Fruit fly (Drosophila melanogaster) whole organism, embryonic: ENCODE results near the gene Swip-1.

ENCODE experiments used
- ATbp ChIP-seq: fragments of 200-800 bp; sonication (Bioruptor generic); optimal IDR thresholded peaks from 2 replicates; lab custom pipeline; 2017; ENCODE audit warnings: missing biosample characterization, mild to moderate bottlenecking, missing genetic modification characterization, missing genetic modification reagents
- BEAF-32 ChIP-seq: fragments of 200-800 bp; sonication (Bioruptor generic); optimal IDR thresholded peaks from 3 replicates; lab custom pipeline; 2017; ENCODE audit warnings: missing biosample characterization, missing genetic modification characterization, mild to moderate bottlenecking, moderate library complexity, missing genetic modification reagents
- CG10147 ChIP-seq: fragments of 200-800 bp; sonication (Bioruptor generic); optimal IDR thresholded peaks from 2 replicates; lab custom pipeline; 2019; ENCODE audit warnings: missing biosample characterization, mild to moderate bottlenecking, missing genetic modification characterization, moderate library complexity
- CG11695 ChIP-seq: fragments of 200-800 bp; sonication (Bioruptor generic); IDR thresholded peaks from 3 replicates; pipeline ENCODE4 v1.3.6; 2022; ENCODE audit warnings: missing biosample characterization, missing genetic modification characterization
- CG12104 ChIP-seq: fragments of 200-800 bp; sonication (Bioruptor generic); optimal IDR thresholded peaks from 3 replicates; lab custom pipeline; 2016; ENCODE audit warnings: missing biosample characterization, missing genetic modification characterization
- CG12769 ChIP-seq: fragments of 200-800 bp; sonication (Bioruptor generic); optimal IDR thresholded peaks from 2 replicates; lab custom pipeline; 2019; ENCODE audit warnings: missing biosample characterization, mild to moderate bottlenecking, missing genetic modification characterization, moderate library complexity
- CG13123 ChIP-seq: fragments of 200-800 bp; sonication (Bioruptor generic); optimal IDR thresholded peaks from 2 replicates; lab custom pipeline; 2016; ENCODE audit warnings: missing biosample characterization, missing genetic modification characterization
- CG13624 ChIP-seq: fragments of 200-800 bp; sonication (Bioruptor generic); optimal IDR thresholded peaks from 2 replicates; lab custom pipeline; 2016; ENCODE audit warnings: missing biosample characterization, missing genetic modification characterization
- CG15601 ChIP-seq: fragments of 200-800 bp; sonication (Bioruptor generic); optimal IDR thresholded peaks from 3 replicates; lab custom pipeline; 2019; ENCODE audit warnings: missing biosample characterization, mild to moderate bottlenecking, missing genetic modification characterization, moderate library complexity
- CG18262 ChIP-seq: fragments of 200-800 bp; optimal IDR thresholded peaks from 3 replicates; lab custom pipeline; 2019; ENCODE audit warnings: missing biosample characterization, mild to moderate bottlenecking, missing genetic modification characterization, moderate library complexity
- CG2120 ChIP-seq: fragments of 200-800 bp; sonication (Bioruptor generic); optimal IDR thresholded peaks from 3 replicates; lab custom pipeline; 2016; ENCODE audit warnings: missing biosample characterization, missing genetic modification characterization
- CG30431 ChIP-seq: fragments of 200-800 bp; sonication (Bioruptor generic); optimal IDR thresholded peaks from 2 replicates; lab custom pipeline; 2017; ENCODE audit warnings: missing biosample characterization, missing genetic modification characterization
- CG3065 ChIP-seq: fragments of 200-800 bp; sonication (Bioruptor generic); optimal IDR thresholded peaks from 2 replicates; lab custom pipeline; 2016; ENCODE audit warnings: missing biosample characterization, missing genetic modification characterization
- CG34422 ChIP-seq: fragments of 200-800 bp; sonication (Bioruptor generic); IDR thresholded peaks from 3 replicates; pipeline ENCODE4 v1.3.6; 2022; ENCODE audit warnings: missing biosample characterization, missing genetic modification characterization
- CG4707 ChIP-seq: fragments of 200-800 bp; sonication (Bioruptor generic); optimal IDR thresholded peaks from 2 replicates; lab custom pipeline; 2018; ENCODE audit warnings: missing biosample characterization, mild to moderate bottlenecking, missing genetic modification characterization, moderate library complexity
- CG9215 ChIP-seq: fragments of 200-800 bp; sonication (Bioruptor generic); IDR thresholded peaks from 2 replicates; pipeline ENCODE4 v1.3.6; 2022; ENCODE audit warnings: missing biosample characterization, missing genetic modification characterization
- CG9932 ChIP-seq: fragments of 200-800 bp; sonication (Bioruptor generic); IDR thresholded peaks from 2 replicates; pipeline ENCODE4 v1.3.6; 2022; ENCODE audit warnings: missing biosample characterization, missing genetic modification characterization
- CoRest ChIP-seq: fragments of 200-800 bp; sonication (Bioruptor generic); optimal IDR thresholded peaks from 3 replicates; lab custom pipeline; 2018; ENCODE audit warnings: missing biosample characterization, mild to moderate bottlenecking, missing genetic modification characterization, moderate library complexity
- Drgx ChIP-seq: fragments of 200-800 bp; sonication (Bioruptor generic); IDR thresholded peaks from 2 replicates; pipeline ENCODE4 v1.3.6; 2022; ENCODE audit warnings: missing biosample characterization, missing genetic modification characterization
- E2f2 ChIP-seq: fragments of 200-800 bp; sonication (Bioruptor generic); IDR thresholded peaks from 2 replicates; pipeline ENCODE4 v1.3.6; 2022; ENCODE audit warnings: missing biosample characterization, missing genetic modification characterization
- Elba2 ChIP-seq: fragments of 200-800 bp; sonication (Bioruptor generic); optimal IDR thresholded peaks from 3 replicates; lab custom pipeline; 2016; ENCODE audit warnings: missing biosample characterization, missing genetic modification characterization
- Fer2 ChIP-seq: fragments of 200-800 bp; sonication (Bioruptor generic); optimal IDR thresholded peaks from 2 replicates; lab custom pipeline; 2018; ENCODE audit warnings: missing biosample characterization, mild to moderate bottlenecking, missing genetic modification characterization, moderate library complexity
- HmgD ChIP-seq: fragments of 200-800 bp; sonication (Bioruptor generic); optimal IDR thresholded peaks from 3 replicates; lab custom pipeline; 2016; ENCODE audit warnings: missing biosample characterization, missing genetic modification characterization
- Hr39 ChIP-seq: fragments of >200 bp; optimal IDR thresholded peaks from 2 replicates; lab custom pipeline; 2017
- Hr51 ChIP-seq, 2 experiments: fragments of 200-800 bp; sonication (Bioruptor generic); optimal IDR thresholded peaks; 2 replicates in 1 of 2; 3 replicates in 1 of 2; lab custom pipeline; 2016 to 2018; ENCODE audit warnings: missing biosample characterization in 2 of 2, missing genetic modification characterization in 2 of 2, mild to moderate bottlenecking in 1 of 2, moderate library complexity in 1 of 2
- Hr78 ChIP-seq, 2 experiments: fragments of 200-800 bp in 1 of 2; fragments of >200 bp in 1 of 2; sonication (Bioruptor generic) in 1 of 2; optimal IDR thresholded peaks; 2 replicates each; lab custom pipeline; 2017 to 2019; ENCODE audit warnings: missing biosample characterization in 2 of 2, missing genetic modification characterization in 2 of 2, mild to moderate bottlenecking in 1 of 2, moderate library complexity in 1 of 2
- MBD-R2 ChIP-seq: fragments of 200-800 bp; sonication (Bioruptor generic); IDR thresholded peaks from 2 replicates; pipeline ENCODE4 v1.3.6; 2022; ENCODE audit warnings: missing biosample characterization, missing genetic modification characterization
- Med ChIP-seq: fragments of 200-800 bp; sonication (Bioruptor generic); peaks from one replicate; lab custom pipeline; 2016; ENCODE audit warnings: missing biosample characterization, missing genetic modification characterization, mild to moderate bottlenecking, inconsistent platforms, moderate library complexity
- Neu2 ChIP-seq: fragments of 200-800 bp; sonication (Bioruptor generic); optimal IDR thresholded peaks from 3 replicates; lab custom pipeline; 2016; ENCODE audit warnings: missing biosample characterization, missing genetic modification characterization, borderline replicate concordance
- Rfx ChIP-seq: fragments of 200-800 bp; sonication (Bioruptor generic); IDR thresholded peaks from 2 replicates; pipeline ENCODE4 v1.3.6; 2022; ENCODE audit warnings: missing biosample characterization, missing genetic modification characterization
- Side ChIP-seq: fragments of 200-800 bp; sonication (Bioruptor generic); optimal IDR thresholded peaks from 2 replicates; lab custom pipeline; 2016; ENCODE audit warnings: missing biosample characterization, missing genetic modification characterization
- Spps ChIP-seq: fragments of 200-800 bp; sonication (Bioruptor generic); optimal IDR thresholded peaks from 2 replicates; lab custom pipeline; 2018; ENCODE audit warnings: missing biosample characterization, mild to moderate bottlenecking, missing genetic modification characterization
- Stat92E ChIP-seq, 3 experiments: fragments of >200 bp in 2 of 3; fragments of 200-800 bp in 1 of 3; sonication (Bioruptor generic) in 1 of 3; optimal IDR thresholded peaks; 2 replicates each; lab custom pipeline; 2017 to 2019; ENCODE audit warnings: missing biosample characterization in 3 of 3, missing genetic modification characterization in 3 of 3, mild to moderate bottlenecking in 1 of 3, moderate library complexity in 1 of 3
- Taf1 ChIP-seq: fragments of 200-800 bp; sonication (Bioruptor generic); IDR thresholded peaks from 2 replicates; pipeline ENCODE4 v1.3.6; 2022; ENCODE audit warnings: missing biosample characterization, missing genetic modification characterization
- Xbp1 ChIP-seq: fragments of 200-800 bp; sonication (Bioruptor generic); optimal IDR thresholded peaks from 3 replicates; lab custom pipeline; 2016; ENCODE audit warnings: missing biosample characterization, mild to moderate bottlenecking, missing genetic modification characterization
- aop ChIP-seq: fragments of 200-800 bp; sonication (Bioruptor generic); IDR thresholded peaks from 2 replicates; pipeline ENCODE4 v1.3.6; 2022; ENCODE audit warnings: missing biosample characterization, missing genetic modification characterization
- crc ChIP-seq: fragments of 200-800 bp; sonication (Bioruptor generic); optimal IDR thresholded peaks from 2 replicates; lab custom pipeline; 2016; ENCODE audit warnings: missing biosample characterization, missing genetic modification characterization
- croc ChIP-seq: fragments of 200-800 bp; sonication (Bioruptor generic); conservative IDR thresholded peaks from 3 replicates; pipeline ENCODE4 v1.3.6; 2022; ENCODE audit warnings: missing biosample characterization, missing genetic modification characterization
- dpn ChIP-seq, 2 experiments: fragments of 200-800 bp; sonication (Bioruptor generic); optimal IDR thresholded peaks; 3 replicates each; lab custom pipeline; 2016; ENCODE audit warnings: missing biosample characterization in 2 of 2, missing genetic modification characterization in 2 of 2
- gsb ChIP-seq: fragments of 200-800 bp; sonication (Bioruptor generic); IDR thresholded peaks from 2 replicates; pipeline ENCODE4 v1.3.6; 2022; ENCODE audit warnings: missing biosample characterization, missing genetic modification characterization
- ind ChIP-seq: fragments of 200-800 bp; sonication (Bioruptor generic); optimal IDR thresholded peaks from 3 replicates; lab custom pipeline; 2016; ENCODE audit warnings: missing biosample characterization, missing genetic modification characterization
- kay ChIP-seq: fragments of 200-800 bp; sonication (Bioruptor generic); optimal IDR thresholded peaks from 2 replicates; lab custom pipeline; 2016; ENCODE audit warnings: missing biosample characterization, missing genetic modification characterization
- mam ChIP-seq: fragments of 200-800 bp; sonication (Bioruptor generic); optimal IDR thresholded peaks from 3 replicates; lab custom pipeline; 2016; ENCODE audit warnings: missing biosample characterization, missing genetic modification characterization
- nerfin-1 ChIP-seq: fragments of 200-800 bp; sonication (Bioruptor generic); optimal IDR thresholded peaks from 3 replicates; lab custom pipeline; 2019; ENCODE audit warnings: missing biosample characterization, mild to moderate bottlenecking, missing genetic modification characterization, moderate library complexity
- pros ChIP-seq: fragments of 200-800 bp; sonication (Bioruptor generic); optimal IDR thresholded peaks from 3 replicates; lab custom pipeline; 2019; ENCODE audit warnings: missing biosample characterization, mild to moderate bottlenecking, missing genetic modification characterization, moderate library complexity
- ranshi ChIP-seq: fragments of 200-800 bp; sonication (Bioruptor generic); IDR thresholded peaks from 2 replicates; pipeline ENCODE4 v1.3.6; 2022; ENCODE audit warnings: missing biosample characterization, missing genetic modification characterization
- rib ChIP-seq: fragments of 200-800 bp; sonication (Bioruptor generic); IDR thresholded peaks from 2 replicates; pipeline ENCODE4 v1.3.6; 2022; ENCODE audit warnings: missing biosample characterization, missing genetic modification characterization
- salm ChIP-seq: fragments of 200-800 bp; sonication (Bioruptor generic); optimal IDR thresholded peaks from 2 replicates; lab custom pipeline; 2018; ENCODE audit warnings: missing biosample characterization, mild to moderate bottlenecking, missing genetic modification characterization
- seq ChIP-seq: fragments of 200-800 bp; sonication (Bioruptor generic); IDR thresholded peaks from 2 replicates; pipeline ENCODE4 v1.3.6; 2022; ENCODE audit warnings: missing biosample characterization, missing genetic modification characterization
- wdn ChIP-seq: fragments of 200-800 bp; sonication (Bioruptor generic); IDR thresholded peaks from 2 replicates; pipeline ENCODE4 v1.3.6; 2022; ENCODE audit warnings: missing biosample characterization, missing genetic modification characterization

Gene Swip-1

dm6 chr2L:18948065-18948723 is 38.9 kb downstream of the Swip-1 start (continued):
- TF ChIP-seq CG30431 (GFP tag; lab: Kevin White, UChicago) (peak; percentile 66), Stat92E (GFP tag; optimal IDR thresholded peaks at IDR 0.05; lab: Kevin White, UChicago) (peak in 1 of 3 experiments; percentile 46), Hr51 (GFP tag; optimal IDR thresholded peaks at IDR 0.05; lab: Kevin White, UChicago) (peak in 1 of 2 experiments; percentile 46), aop (GFP tag; lab: Robert Waterston, UW) (no peak), Fer2 (tag; lab: Kevin White, UChicago) (peak; percentile 32), Drgx (peak; percentile 66; the same call in 1 of the 2 replicates), ranshi (GFP tag; lab: Robert Waterston, UW) (peak; percentile 19; the same call in 1 of the 2 replicates), wdn (GFP tag; lab: Robert Waterston, UW) (no peak), CG9215 (GFP tag; lab: Robert Waterston, UW) (no peak), Hr39 (no peak), CG2120 (GFP tag; lab: Kevin White, UChicago) (peak; percentile 24), CG15601 (tag; lab: Kevin White, UChicago) (peak; percentile 85), ind (peak; percentile 26), seq (GFP tag; lab: Robert Waterston, UW) (no peak), salm (tag; lab: Kevin White, UChicago) (peak; percentile 70), CG13123 (no peak), CG13624 (GFP tag; lab: Kevin White, UChicago) (no peak), dpn (GFP tag; optimal IDR thresholded peaks at IDR 0.05; lab: Kevin White, UChicago) (peak; percentile 24 to 77), Elba2 (GFP tag; lab: Kevin White, UChicago) (no peak), Hr78 (GFP tag; optimal IDR thresholded peaks at IDR 0.05; lab: Kevin White, UChicago) (peak in 1 of 2 experiments; percentile 25), CG12104 (GFP tag; lab: Kevin White, UChicago) (no peak), CG10147 (peak; percentile 10), Neu2 (GFP tag; lab: Kevin White, UChicago) (no peak), Side (GFP tag; lab: Kevin White, UChicago) (no peak), BEAF-32 (GFP tag; lab: Kevin White, UChicago) (no peak), gsb (GFP tag; lab: Robert Waterston, UW) (no peak), ATbp (GFP tag; lab: Kevin White, UChicago) (peak; percentile 86), Taf1 (GFP tag; lab: Robert Waterston, UW) (no peak), rib (no peak), CG18262 (tag; lab: Kevin White, UChicago) (peak; percentile 91), Spps (tag; lab: Kevin White, UChicago) (peak; percentile 71), CG12769 (tag; lab: Kevin White, UChicago) (no peak), Med (GFP tag; lab: Kevin White, UChicago) (peak; percentile 56), CG3065 (GFP tag; lab: Kevin White, UChicago) (no peak), MBD-R2 (GFP tag; lab: Robert Waterston, UW) (no peak), mam (GFP tag; lab: Kevin White, UChicago) (no peak), CG9932 (no peak), kay (GFP tag; lab: Kevin White, UChicago) (no peak), CoRest (tag; lab: Kevin White, UChicago) (peak; percentile 80), CG4707 (peak; percentile 62), CG11695 (no peak), crc (GFP tag; lab: Kevin White, UChicago) (no peak), Rfx (no peak; the same call in 1 of the 2 replicates), CG34422 (GFP tag; lab: Robert Waterston, UW) (peak; percentile 10; the same call in 1 of the 3 replicates), croc (GFP tag; lab: Robert Waterston, UW) (peak; percentile 73), nerfin-1 (tag; lab: Kevin White, UChicago) (peak; percentile 52), Xbp1 (GFP tag; lab: Kevin White, UChicago) (peak; percentile 56), HmgD (GFP tag; lab: Kevin White, UChicago) (no peak), E2f2 (no peak), pros (GFP tag; lab: Kevin White, UChicago) (no peak)
